Worm (Caenorhabditis elegans) whole organism, L1 larva: Measurements from ENCODE around the gene imph-1.

ENCODE experiments used
- C04F5.9 ChIP-seq: sonication (generic microtip); optimal IDR thresholded peaks from 2 replicates; lab custom pipeline; 2016; ENCODE audit warnings: missing genetic modification characterization, missing compliant biosample characterization
- C34B4.2 ChIP-seq: sonication (generic microtip); optimal IDR thresholded peaks from 2 replicates; lab custom pipeline; 2017; ENCODE audit warnings: mild to moderate bottlenecking, missing genetic modification characterization, missing compliant biosample characterization
- ceh-63 ChIP-seq: fragments of 200-800 bp; sonication (Bioruptor generic); optimal IDR thresholded peaks from 2 replicates; lab custom pipeline; 2018; ENCODE audit warnings: mild to moderate bottlenecking, missing genetic modification characterization, missing compliant biosample characterization
- ceh-8 ChIP-seq: fragments of 200-800 bp; sonication (Bioruptor generic); optimal IDR thresholded peaks from 2 replicates; lab custom pipeline; 2018; ENCODE audit warnings: mild to moderate bottlenecking, missing genetic modification characterization, moderate library complexity, missing compliant biosample characterization
- ceh-82 ChIP-seq, 3 experiments: fragments of 150-350 bp in 1 of 3; sonication (generic microtip) in 2 of 3; optimal IDR thresholded peaks; 2 replicates each; lab custom pipeline; 2014 to 2017; ENCODE audit warnings: missing biosample characterization in 3 of 3, missing genetic modification characterization in 3 of 3
- ceh-88 ChIP-seq: fragments of 200-800 bp; sonication (Bioruptor generic); IDR thresholded peaks from 2 replicates; pipeline ENCODE4 v1.3.6; 2022; ENCODE audit warnings: missing genetic modification characterization, missing compliant biosample characterization
- ces-1 ChIP-seq: fragments of 150-350 bp; optimal IDR thresholded peaks from 2 replicates; lab custom pipeline; 2014; ENCODE audit warnings: missing biosample characterization, missing genetic modification reagents, missing genetic modification characterization
- dpl-1 ChIP-seq, 3 experiments: fragments of 150-350 bp in 2 of 3; sonication (generic microtip) in 1 of 3; optimal IDR thresholded peaks; 2 replicates each; lab custom pipeline; 2014 to 2017; ENCODE audit warnings: missing biosample characterization in 3 of 3, missing genetic modification characterization in 3 of 3, missing genetic modification reagents in 3 of 3
- dsc-1 ChIP-seq: sonication (generic microtip); optimal IDR thresholded peaks from 2 replicates; lab custom pipeline; 2016; ENCODE audit warnings: mild to moderate bottlenecking, missing genetic modification characterization, missing compliant biosample characterization
- efl-1 ChIP-seq, 4 experiments: fragments of 150-350 bp; optimal IDR thresholded peaks in 3 of 4; peaks in 1 of 4; 1 replicate in 1 of 4; 2 replicates in 3 of 4; lab custom pipeline; 2014; ENCODE audit warnings: missing biosample characterization in 2 of 4, missing genetic modification characterization in 2 of 4, missing genetic modification reagents in 2 of 4
- egl-13 ChIP-seq: sonication (generic microtip); optimal IDR thresholded peaks from 2 replicates; lab custom pipeline; 2016; ENCODE audit warnings: missing genotype, missing genetic modification reagents, missing genetic modification characterization, missing compliant biosample characterization
- egl-27 ChIP-seq, 2 experiments: fragments of 150-350 bp in 1 of 2; sonication (generic microtip); optimal IDR thresholded peaks; 3 replicates each; lab custom pipeline; 2017 to 2018; ENCODE audit warnings: missing biosample characterization in 2 of 2, missing genetic modification characterization in 2 of 2, missing genetic modification reagents in 2 of 2
- elt-2 ChIP-seq: sonication (generic microtip); optimal IDR thresholded peaks from 2 replicates; lab custom pipeline; 2016; ENCODE audit warnings: missing genetic modification characterization, mild to moderate bottlenecking, inconsistent platforms, missing compliant biosample characterization, missing genetic modification reagents
- elt-3 ChIP-seq, 6 experiments: fragments of 150-350 bp in 1 of 6; sonication (generic microtip); optimal IDR thresholded peaks; 2 replicates each; lab custom pipeline; 2017 to 2018; ENCODE audit warnings: missing biosample characterization in 6 of 6, missing genetic modification characterization in 6 of 6, inconsistent platforms in 1 of 6
- ets-5 ChIP-seq: fragments of 200-800 bp; sonication (Bioruptor generic); IDR thresholded peaks from 2 replicates; pipeline ENCODE4 v1.3.6; 2022; ENCODE audit warnings: missing genetic modification characterization, missing compliant biosample characterization
- fkh-10 ChIP-seq: sonication (generic microtip); optimal IDR thresholded peaks from 2 replicates; lab custom pipeline; 2017; ENCODE audit warnings: missing biosample characterization, missing genetic modification reagents, missing genetic modification characterization
- fkh-8 ChIP-seq: sonication (generic microtip); optimal IDR thresholded peaks from 2 replicates; lab custom pipeline; 2016; ENCODE audit warnings: mild to moderate bottlenecking, missing genetic modification characterization, missing compliant biosample characterization
- grh-1 ChIP-seq: fragments of 200-800 bp; sonication (Bioruptor generic); IDR thresholded peaks from 2 replicates; pipeline ENCODE4 v1.3.6; 2022; ENCODE audit warnings: missing genetic modification reagents, missing genetic modification characterization, missing compliant biosample characterization
- hlh-17 ChIP-seq: fragments of 200-800 bp; sonication (Bioruptor generic); optimal IDR thresholded peaks from 2 replicates; lab custom pipeline; 2018; ENCODE audit warnings: missing genetic modification characterization, mild to moderate bottlenecking, missing compliant biosample characterization, moderate library complexity, borderline replicate concordance
- hlh-4 ChIP-seq: sonication (generic microtip); optimal IDR thresholded peaks from 2 replicates; lab custom pipeline; 2016; ENCODE audit warnings: mild to moderate bottlenecking, missing genetic modification characterization, missing compliant biosample characterization
- hpl-2 ChIP-seq: fragments of 150-350 bp; optimal IDR thresholded peaks from 2 replicates; lab custom pipeline; 2014; ENCODE audit warnings: missing biosample characterization, missing genetic modification reagents, missing genetic modification characterization
- isw-1 ChIP-seq: fragments of 200-800 bp; sonication (Bioruptor generic); IDR thresholded peaks from 2 replicates; pipeline ENCODE4 v1.3.6; 2022; ENCODE audit warnings: missing genetic modification characterization, missing compliant biosample characterization
- lin-39 ChIP-seq: fragments of 150-350 bp; optimal IDR thresholded peaks from 2 replicates; lab custom pipeline; 2014; ENCODE audit warnings: missing biosample characterization, missing genetic modification reagents, missing genetic modification characterization
- lsy-2 ChIP-seq, 2 experiments: fragments of 150-350 bp; optimal IDR thresholded peaks; 2 replicates each; lab custom pipeline; 2014; ENCODE audit warnings: missing biosample characterization in 2 of 2, missing genetic modification characterization in 2 of 2
- mef-2 ChIP-seq: fragments of 150-350 bp; optimal IDR thresholded peaks from 2 replicates; lab custom pipeline; 2014; ENCODE audit warnings: missing biosample characterization, missing genetic modification characterization
- nhr-11 ChIP-seq: fragments of 150-350 bp; optimal IDR thresholded peaks from 2 replicates; lab custom pipeline; 2014; ENCODE audit warnings: missing biosample characterization, missing genetic modification characterization
- nhr-19 ChIP-seq: fragments of 200-800 bp; sonication (Bioruptor generic); conservative IDR thresholded peaks from 2 replicates; pipeline ENCODE4 v1.3.6; 2022; ENCODE audit warnings: missing genetic modification characterization, missing compliant biosample characterization
- nhr-20 ChIP-seq: sonication (generic microtip); optimal IDR thresholded peaks from 2 replicates; lab custom pipeline; 2016; ENCODE audit warnings: mild to moderate bottlenecking, missing genetic modification characterization, missing compliant biosample characterization
- nhr-237 ChIP-seq: fragments of 150-350 bp; optimal IDR thresholded peaks from 2 replicates; lab custom pipeline; 2014; ENCODE audit warnings: missing biosample characterization, missing genetic modification characterization
- nhr-71 ChIP-seq: sonication (generic microtip); optimal IDR thresholded peaks from 2 replicates; lab custom pipeline; 2016; ENCODE audit warnings: mild to moderate bottlenecking, missing genetic modification characterization, moderate library complexity, missing compliant biosample characterization
- nhr-76 ChIP-seq: sonication (generic microtip); optimal IDR thresholded peaks from 2 replicates; lab custom pipeline; 2017; ENCODE audit warnings: missing biosample characterization, missing genetic modification characterization
- nhr-77 ChIP-seq: fragments of 150-350 bp; optimal IDR thresholded peaks from 2 replicates; lab custom pipeline; 2014; ENCODE audit warnings: missing biosample characterization, missing genetic modification characterization
- nhr-85 ChIP-seq: sonication (generic microtip); peaks from one replicate; lab custom pipeline; 2016; ENCODE audit warnings: missing genetic modification characterization, inconsistent platforms, missing compliant biosample characterization
- nhr-90 ChIP-seq: sonication (generic microtip); optimal IDR thresholded peaks from 2 replicates; lab custom pipeline; 2016; ENCODE audit warnings: mild to moderate bottlenecking, missing genetic modification characterization, missing compliant biosample characterization; ENCODE audit not compliant: poor library complexity
- pag-3 ChIP-seq: sonication (generic microtip); optimal IDR thresholded peaks from 2 replicates; lab custom pipeline; 2017; ENCODE audit warnings: missing genetic modification characterization, mild to moderate bottlenecking, missing compliant biosample characterization, antibody characterized with exemption, borderline replicate concordance; ENCODE audit not compliant: insufficient read depth
- pqm-1 ChIP-seq: sonication (generic microtip); optimal IDR thresholded peaks from 3 replicates; lab custom pipeline; 2017; ENCODE audit warnings: missing biosample characterization, missing genetic modification characterization
- skn-1 ChIP-seq: fragments of 150-350 bp; optimal IDR thresholded peaks from 2 replicates; lab custom pipeline; 2014; ENCODE audit warnings: missing biosample characterization, missing genetic modification characterization
- snpc-4 ChIP-seq: fragments of 150-350 bp; optimal IDR thresholded peaks from 2 replicates; lab custom pipeline; 2014; ENCODE audit warnings: missing biosample characterization, missing genetic modification characterization
- snu-23 ChIP-seq: sonication (generic microtip); optimal IDR thresholded peaks from 2 replicates; lab custom pipeline; 2016; ENCODE audit warnings: missing genetic modification characterization, missing compliant biosample characterization
- sup-37 ChIP-seq: fragments of 200-800 bp; sonication (Bioruptor generic); optimal IDR thresholded peaks from 2 replicates; lab custom pipeline; 2018; ENCODE audit warnings: mild to moderate bottlenecking, missing genetic modification characterization, missing compliant biosample characterization
- swsn-7 ChIP-seq: sonication (generic microtip); optimal IDR thresholded peaks from 2 replicates; lab custom pipeline; 2016; ENCODE audit warnings: missing genetic modification characterization, missing compliant biosample characterization
- tlp-1 ChIP-seq: fragments of 150-350 bp; optimal IDR thresholded peaks from 2 replicates; lab custom pipeline; 2014; ENCODE audit warnings: missing biosample characterization, missing genetic modification characterization
- unc-130 ChIP-seq: fragments of 150-350 bp; optimal IDR thresholded peaks from 2 replicates; lab custom pipeline; 2017; ENCODE audit warnings: missing biosample characterization, missing genetic modification characterization, inconsistent platforms
- unc-62 ChIP-seq: fragments of 150-350 bp; optimal IDR thresholded peaks from 2 replicates; lab custom pipeline; 2014; ENCODE audit warnings: missing biosample characterization, missing genetic modification reagents, missing genetic modification characterization
- unc-98 ChIP-seq: fragments of 200-800 bp; sonication (Bioruptor generic); IDR thresholded peaks from 2 replicates; pipeline ENCODE4 v1.3.6; 2022; ENCODE audit warnings: missing genetic modification characterization, missing compliant biosample characterization
- xbp-1 ChIP-seq: sonication (generic microtip); optimal IDR thresholded peaks from 2 replicates; lab custom pipeline; 2016; ENCODE audit warnings: missing genetic modification characterization, missing compliant biosample characterization
- ztf-4 ChIP-seq: fragments of 150-350 bp; optimal IDR thresholded peaks from 2 replicates; lab custom pipeline; 2014; ENCODE audit warnings: missing biosample characterization, missing genetic modification characterization

imph-1 gene

DNA sequence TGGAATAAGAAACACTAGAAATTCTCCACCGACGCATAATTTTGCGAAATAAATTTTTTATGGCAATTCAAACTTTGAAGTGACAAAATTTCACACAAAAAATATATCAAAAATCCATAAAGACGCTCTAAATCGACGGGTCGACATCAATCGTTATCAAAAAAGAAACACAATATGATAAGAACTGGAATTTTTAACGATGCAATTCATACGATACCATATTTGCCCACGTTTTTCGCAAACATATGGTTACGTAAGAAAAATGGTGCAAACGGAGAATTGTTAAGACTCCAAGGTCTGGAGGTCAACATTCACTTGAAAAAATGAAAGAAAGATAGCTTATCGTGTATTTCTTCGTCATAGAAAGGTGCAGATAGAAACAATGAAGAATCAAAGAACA is 47.3 kb upstream of the imph-1 start:
- TF ChIP-seq hlh-17 (GFP tag; lab: Kevin White, UChicago): no peak
- no peak for TF ChIP-seq snu-23
- TF ChIP-seq lsy-2 (tag; optimal IDR thresholded peaks at IDR 0.05; lab: Kevin White, UChicago): no peak
- TF ChIP-seq tlp-1 (tag; lab: Kevin White, UChicago): peak; percentile 26
- no peak for TF ChIP-seq nhr-20 (tag; lab: Kevin White, UChicago)
- no peak for TF ChIP-seq nhr-90 (tag; lab: Kevin White, UChicago)
- no peak for TF ChIP-seq nhr-237 (tag; lab: Kevin White, UChicago)
- no peak for TF ChIP-seq unc-130 (tag; lab: Kevin White, UChicago)
- TF ChIP-seq dsc-1: no peak
- peak; percentile 76 for TF ChIP-seq elt-2
- TF ChIP-seq elt-3 (tag; optimal IDR thresholded peaks at IDR 0.05; lab: Kevin White, UChicago): no peak
- TF ChIP-seq grh-1: no peak
- no peak for TF ChIP-seq pag-3 (tag; lab: Kevin White, UChicago)
- no peak for TF ChIP-seq hlh-4
- no peak for TF ChIP-seq C34B4.2 (tag; lab: Kevin White, UChicago)
- TF ChIP-seq ces-1 (GFP tag; lab: Kevin White, UChicago): no peak
- TF ChIP-seq hpl-2 (GFP tag; lab: Kevin White, UChicago): no peak
- TF ChIP-seq nhr-71 (tag; lab: Kevin White, UChicago): no peak
- peak; percentile 43 for TF ChIP-seq pqm-1 (tag; lab: Kevin White, UChicago)
- no peak for TF ChIP-seq ceh-8 (GFP tag; lab: Kevin White, UChicago)
- TF ChIP-seq, all 84 proteins: peak for 3

- no peak for TF ChIP-seq C04F5.9 (tag; lab: Kevin White, UChicago)
- TF ChIP-seq efl-1 (optimal IDR thresholded peaks at IDR 0.05; lab: Kevin White, UChicago): no peak
- TF ChIP-seq efl-1 (GFP tag; optimal IDR thresholded peaks at IDR 0.05 in 1 of 2; lab: Kevin White, UChicago): peak in 1 of 2 experiments; percentile 61
- TF ChIP-seq nhr-19: no peak
- TF ChIP-seq nhr-76 (tag; lab: Kevin White, UChicago): no peak
- no peak for TF ChIP-seq ets-5
- no peak for TF ChIP-seq nhr-77 (tag; lab: Kevin White, UChicago)
- TF ChIP-seq egl-13 (tag; lab: Kevin White, UChicago): no peak
- TF ChIP-seq lin-39: no peak
- TF ChIP-seq unc-130 (tag; lab: Kevin White, UChicago): no peak
- TF ChIP-seq nhr-85: peak; percentile 38
- no peak for TF ChIP-seq isw-1
- TF ChIP-seq grh-1: no peak
- TF ChIP-seq sup-37 (GFP tag; lab: Kevin White, UChicago): no peak
- TF ChIP-seq fkh-10: no peak
- no peak for TF ChIP-seq ceh-82 (tag; optimal IDR thresholded peaks at IDR 0.05; lab: Kevin White, UChicago)
- TF ChIP-seq nhr-11 (tag; lab: Kevin White, UChicago): no peak
- TF ChIP-seq elt-3 (tag; optimal IDR thresholded peaks at IDR 0.05; lab: Kevin White, UChicago): no peak
- no peak for TF ChIP-seq dpl-1 (GFP tag; optimal IDR thresholded peaks at IDR 0.05; lab: Kevin White, UChicago)
These were observed 46.8 kb upstream of the imph-1 start for ce11 chrIII:4506590-4507128.

DNA sequence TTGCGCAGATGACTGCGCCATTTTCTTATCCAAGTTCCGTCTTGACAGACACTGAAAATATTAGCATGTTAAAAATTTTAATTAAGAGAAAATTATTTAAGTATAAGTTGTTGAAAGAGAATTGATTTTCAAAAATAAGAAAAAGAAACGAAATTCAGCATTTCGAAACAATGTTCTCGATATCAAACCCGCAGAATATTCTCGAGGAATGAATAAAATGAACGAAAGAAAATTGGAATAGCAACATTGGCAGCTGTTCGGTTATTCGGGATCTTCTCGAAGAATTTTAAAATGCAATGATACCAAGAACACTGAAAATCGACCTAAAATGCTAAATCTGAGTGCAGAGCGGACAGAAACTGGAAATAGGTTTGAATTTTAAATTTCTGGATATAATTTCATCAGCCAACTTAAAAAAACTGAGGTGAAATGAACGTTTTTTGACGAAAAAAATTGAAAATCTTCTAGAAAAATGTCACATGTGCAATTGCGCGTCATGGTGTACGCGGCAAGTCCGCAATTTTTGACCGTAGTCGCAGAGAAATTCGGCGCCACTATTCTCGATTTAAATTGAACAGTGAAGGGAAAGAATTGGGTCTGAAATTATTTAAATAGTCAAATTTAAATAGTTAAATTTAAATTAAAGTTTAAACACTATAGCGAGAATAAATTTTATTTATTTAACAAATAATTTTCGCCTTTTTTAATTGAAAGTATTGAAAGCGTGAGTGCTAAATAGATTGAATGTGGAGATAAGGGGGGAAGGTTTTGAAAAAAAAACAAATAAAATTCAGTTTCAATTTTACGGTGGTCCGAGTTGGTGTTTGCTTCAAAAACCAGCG is 45.1 kb upstream of the imph-1 start, which contains the start of the genes cct-5 and F25F2.1:
cct-5 (minus strand) TSS at position 51 of the 842 bp plus-strand sequence.
F25F2.1 (plus strand) TSS at position 792 of the 842 bp plus-strand sequence.
- TF ChIP-seq ztf-4 (no peak), nhr-20 (tag; lab: Kevin White, UChicago) (peak; percentile 56), xbp-1 (tag; lab: Kevin White, UChicago) (peak; percentile 39), swsn-7 (tag; lab: Kevin White, UChicago) (peak; percentile 59), mef-2 (tag; lab: Kevin White, UChicago) (no peak), unc-98 (GFP tag; lab: Robert Waterston, UW) (no peak), snpc-4 (tag; lab: Kevin White, UChicago) (peak; percentile 41), skn-1 (tag; lab: Kevin White, UChicago) (peak; percentile 65), fkh-8 (tag; lab: Kevin White, UChicago) (peak; percentile 39), ceh-88 (GFP tag; lab: Robert Waterston, UW) (no peak), sup-37 (GFP tag; lab: Kevin White, UChicago) (no peak), unc-62 (GFP tag; lab: Kevin White, UChicago) (no peak), ceh-82 (tag; optimal IDR thresholded peaks at IDR 0.05; lab: Kevin White, UChicago) (peak in 2 of 3 experiments; percentile 2 to 77), isw-1 (peak; percentile 37; the same call in 1 of the 2 replicates), dsc-1 (peak; percentile 44), egl-27 (tag; optimal IDR thresholded peaks at IDR 0.05; lab: Kevin White, UChicago) (no peak), ets-5 (no peak), ceh-63 (GFP tag; lab: Kevin White, UChicago) (no peak), pag-3 (tag; lab: Kevin White, UChicago) (peak; percentile 21)
